Fruit fly (Drosophila melanogaster) whole organism, prepupa: ENCODE results near the gene rump.

Experiments
- CG10669 ChIP-seq: fragments of 200-800 bp; sonication (Bioruptor generic); optimal IDR thresholded peaks from 3 replicates; lab custom pipeline; 2018; ENCODE audit warnings: missing biosample characterization, mild to moderate bottlenecking, missing genetic modification characterization, moderate library complexity
- CG11902 ChIP-seq: fragments of 200-800 bp; sonication (Bioruptor generic); optimal IDR thresholded peaks from 3 replicates; lab custom pipeline; 2016; ENCODE audit warnings: missing biosample characterization, missing genetic modification characterization
- CG15336 ChIP-seq: fragments of 200-800 bp; sonication (Bioruptor generic); IDR thresholded peaks from 2 replicates; pipeline ENCODE4 v1.3.6; 2022; ENCODE audit warnings: missing biosample characterization, missing genetic modification characterization
- CG3032 ChIP-seq: fragments of 200-800 bp; optimal IDR thresholded peaks from 2 replicates; lab custom pipeline; 2019; ENCODE audit warnings: missing biosample characterization, mild to moderate bottlenecking, missing genetic modification characterization, moderate library complexity
- CG31627 ChIP-seq: fragments of 200-800 bp; sonication (Bioruptor generic); optimal IDR thresholded peaks from 3 replicates; lab custom pipeline; 2016; ENCODE audit warnings: missing biosample characterization, missing genetic modification characterization
- CG32006 ChIP-seq: fragments of 200-800 bp; sonication (Bioruptor generic); optimal IDR thresholded peaks from 3 replicates; lab custom pipeline; 2017; ENCODE audit warnings: missing biosample characterization, mild to moderate bottlenecking, missing genetic modification characterization
- CG34406 ChIP-seq: fragments of 200-800 bp; sonication (Bioruptor generic); optimal IDR thresholded peaks from 3 replicates; lab custom pipeline; 2016; ENCODE audit warnings: missing biosample characterization, missing genetic modification characterization
- CG6276 ChIP-seq: fragments of 200-800 bp; sonication (Bioruptor generic); optimal IDR thresholded peaks from 2 replicates; lab custom pipeline; 2017; ENCODE audit warnings: missing biosample characterization, mild to moderate bottlenecking, missing genetic modification characterization
- CG6792 ChIP-seq: fragments of 200-800 bp; sonication (Bioruptor generic); optimal IDR thresholded peaks from 3 replicates; lab custom pipeline; 2016; ENCODE audit warnings: missing biosample characterization, missing genetic modification characterization
- CG8119 ChIP-seq: fragments of 200-800 bp; sonication (Bioruptor generic); IDR thresholded peaks from 3 replicates; pipeline ENCODE4 v1.3.6; 2022; ENCODE audit warnings: missing biosample characterization, missing genetic modification characterization
- CG8319 ChIP-seq: fragments of 200-800 bp; sonication (Bioruptor generic); optimal IDR thresholded peaks from 3 replicates; lab custom pipeline; 2016; ENCODE audit warnings: missing biosample characterization, missing genetic modification characterization
- Eip75B ChIP-seq: fragments of 200-800 bp; sonication (Bioruptor generic); optimal IDR thresholded peaks from 3 replicates; lab custom pipeline; 2016; ENCODE audit warnings: missing biosample characterization, missing genetic modification characterization
- Eip78C ChIP-seq: fragments of 200-800 bp; sonication (Bioruptor generic); peaks from one replicate; lab custom pipeline; 2016; ENCODE audit warnings: missing biosample characterization, missing genetic modification characterization
- Ets21C ChIP-seq: fragments of 200-800 bp; sonication (Bioruptor generic); optimal IDR thresholded peaks from 3 replicates; lab custom pipeline; 2016; ENCODE audit warnings: missing biosample characterization, missing genetic modification characterization
- Ets96B ChIP-seq: fragments of 200-800 bp; optimal IDR thresholded peaks from 2 replicates; lab custom pipeline; 2019; ENCODE audit warnings: missing biosample characterization, mild to moderate bottlenecking, missing genetic modification characterization, moderate library complexity
- Gug ChIP-seq: fragments of 200-800 bp; sonication (Bioruptor generic); IDR thresholded peaks from 2 replicates; pipeline ENCODE4 v1.3.6; 2022; ENCODE audit warnings: missing biosample characterization, missing genetic modification characterization
- Hr38 ChIP-seq: sonication (Bioruptor generic); optimal IDR thresholded peaks from 2 replicates; lab custom pipeline; 2016; ENCODE audit warnings: missing biosample characterization, missing genetic modification characterization
- Hr39 ChIP-seq: fragments of 200-800 bp; sonication (Bioruptor generic); optimal IDR thresholded peaks from 2 replicates; lab custom pipeline; 2016; ENCODE audit warnings: missing biosample characterization, missing genetic modification characterization
- Lpt ChIP-seq: fragments of 200-800 bp; sonication (Bioruptor generic); optimal IDR thresholded peaks from 3 replicates; lab custom pipeline; 2016; ENCODE audit warnings: missing biosample characterization, missing genetic modification characterization
- OdsH ChIP-seq: fragments of 200-800 bp; sonication (Bioruptor generic); optimal IDR thresholded peaks from 3 replicates; lab custom pipeline; 2016; ENCODE audit warnings: missing biosample characterization, missing genetic modification characterization
- Sox102F ChIP-seq: fragments of 200-800 bp; sonication (Bioruptor generic); optimal IDR thresholded peaks from 2 replicates; lab custom pipeline; 2016; ENCODE audit warnings: missing biosample characterization, mild to moderate bottlenecking, missing genetic modification characterization
- Sox14 ChIP-seq: fragments of 200-800 bp; sonication (Bioruptor generic); optimal IDR thresholded peaks from 3 replicates; lab custom pipeline; 2016; ENCODE audit warnings: missing biosample characterization, missing genetic modification characterization
- Sox15 ChIP-seq: fragments of 200-800 bp; sonication (Bioruptor generic); optimal IDR thresholded peaks from 3 replicates; lab custom pipeline; 2016; ENCODE audit warnings: missing biosample characterization, missing genetic modification characterization
- achi ChIP-seq: fragments of 200-800 bp; sonication (Bioruptor generic); optimal IDR thresholded peaks from 3 replicates; lab custom pipeline; 2016; ENCODE audit warnings: missing biosample characterization, missing genetic modification characterization
- acj6 ChIP-seq: fragments of 200-800 bp; sonication (Bioruptor generic); optimal IDR thresholded peaks from 3 replicates; lab custom pipeline; 2016; ENCODE audit warnings: missing biosample characterization, missing genetic modification characterization
- cyc ChIP-seq: fragments of 200-800 bp; sonication (Bioruptor generic); optimal IDR thresholded peaks from 3 replicates; lab custom pipeline; 2016; ENCODE audit warnings: missing biosample characterization, missing genetic modification characterization
- dsx ChIP-seq: fragments of 200-800 bp; optimal IDR thresholded peaks from 3 replicates; lab custom pipeline; 2019; ENCODE audit warnings: missing biosample characterization, mild to moderate bottlenecking, missing genetic modification characterization, moderate library complexity; ENCODE audit not compliant: poor library complexity, severe bottlenecking
- eg ChIP-seq: fragments of 200-800 bp; sonication (Bioruptor generic); IDR thresholded peaks from 3 replicates; pipeline ENCODE4 v1.3.6; 2022; ENCODE audit warnings: missing biosample characterization, missing genetic modification characterization
- esn ChIP-seq: fragments of 200-800 bp; sonication (Bioruptor generic); optimal IDR thresholded peaks from 2 replicates; lab custom pipeline; 2016; ENCODE audit warnings: missing biosample characterization, mild to moderate bottlenecking, missing genetic modification characterization, moderate library complexity
- fd85E ChIP-seq: fragments of 200-800 bp; sonication (Bioruptor generic); optimal IDR thresholded peaks from 3 replicates; lab custom pipeline; 2016; ENCODE audit warnings: missing biosample characterization, missing genetic modification characterization
- fkh ChIP-seq: fragments of 200-800 bp; sonication (Bioruptor generic); optimal IDR thresholded peaks from 3 replicates; lab custom pipeline; 2017; ENCODE audit warnings: missing biosample characterization, mild to moderate bottlenecking, missing genetic modification characterization, moderate library complexity
- lz ChIP-seq: fragments of 200-800 bp; sonication (Bioruptor generic); optimal IDR thresholded peaks from 3 replicates; lab custom pipeline; 2016; ENCODE audit warnings: missing biosample characterization, missing genetic modification characterization
- pdm3 ChIP-seq: fragments of 200-800 bp; sonication (Bioruptor generic); optimal IDR thresholded peaks from 3 replicates; lab custom pipeline; 2016; ENCODE audit warnings: missing biosample characterization, missing genetic modification characterization
- salr ChIP-seq, 2 experiments: fragments of 200-800 bp; sonication (Bioruptor generic); optimal IDR thresholded peaks; 3 replicates each; lab custom pipeline; 2016 to 2018; ENCODE audit warnings: missing biosample characterization in 2 of 2, missing genetic modification characterization in 2 of 2, mild to moderate bottlenecking in 1 of 2
- spab ChIP-seq: fragments of 200-800 bp; sonication (Bioruptor generic); optimal IDR thresholded peaks from 2 replicates; lab custom pipeline; 2017; ENCODE audit warnings: missing biosample characterization, mild to moderate bottlenecking, missing genetic modification characterization, missing genetic modification reagents
- svp ChIP-seq: fragments of 200-800 bp; sonication (Bioruptor generic); peaks from one replicate; lab custom pipeline; 2016; ENCODE audit warnings: missing biosample characterization, missing genetic modification characterization
- topi ChIP-seq: fragments of 200-800 bp; sonication (Bioruptor generic); optimal IDR thresholded peaks from 3 replicates; lab custom pipeline; 2016; ENCODE audit warnings: missing biosample characterization, missing genetic modification characterization
- vri ChIP-seq: fragments of 200-800 bp; sonication (Bioruptor generic); optimal IDR thresholded peaks from 3 replicates; lab custom pipeline; 2016; ENCODE audit warnings: missing biosample characterization, mild to moderate bottlenecking, missing genetic modification characterization

rump gene

DNA sequence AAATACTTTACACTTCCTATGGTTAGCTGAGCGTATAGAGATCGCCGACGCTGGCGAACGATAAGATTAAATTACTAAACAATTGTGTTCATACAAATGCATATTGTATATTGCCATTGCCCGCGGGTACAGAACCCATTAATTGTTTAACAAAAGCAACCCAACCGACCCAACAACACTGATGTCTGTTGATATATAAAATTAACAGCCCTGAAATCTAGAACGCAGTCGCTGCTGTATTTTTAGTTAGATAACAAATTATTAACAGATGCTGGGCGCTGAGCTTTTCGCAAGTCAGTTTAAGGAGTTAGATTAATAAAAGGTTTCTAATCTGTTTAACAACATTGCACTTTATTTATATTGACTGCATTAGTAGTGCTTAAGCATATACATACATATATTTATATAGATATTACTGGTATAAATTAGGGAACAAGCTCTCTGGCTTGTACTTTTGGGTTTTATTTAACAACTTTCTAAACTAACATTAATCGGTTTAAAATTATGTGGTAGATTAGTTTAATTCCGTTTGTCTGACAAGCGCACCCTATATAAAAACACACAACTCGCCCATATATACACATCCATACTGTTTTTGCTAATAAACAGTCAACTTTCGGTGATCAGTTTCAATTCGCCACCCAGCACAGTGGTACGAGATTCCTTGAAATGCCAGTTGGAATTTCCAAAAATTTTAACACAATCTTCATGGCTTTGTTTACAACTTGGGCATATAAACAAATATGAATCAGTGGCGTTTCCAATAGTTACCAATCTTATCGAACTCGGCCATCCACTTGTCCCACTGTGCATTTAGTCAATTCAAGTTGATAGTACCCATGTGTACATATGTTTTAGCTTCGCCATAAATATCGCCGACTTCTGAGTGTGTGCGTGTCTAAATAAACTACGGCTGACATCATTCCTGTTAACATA lies 18.1 kb upstream of the rump start (continued):
- TF ChIP-seq Sox15 (GFP tag; lab: Kevin White, UChicago) (peak; percentile 76), topi (GFP tag; lab: Kevin White, UChicago) (peak; percentile 91), CG32006 (GFP tag; lab: Kevin White, UChicago) (no peak), lz (GFP tag; lab: Kevin White, UChicago) (peak; percentile 85), CG3032 (peak; percentile 57), CG31627 (GFP tag; lab: Kevin White, UChicago) (peak; percentile 85), CG34406 (GFP tag; lab: Kevin White, UChicago) (peak; percentile 80), spab (peak; percentile 75), Lpt (GFP tag; lab: Kevin White, UChicago) (peak; percentile 76), svp (GFP tag; lab: Kevin White, UChicago) (peak; percentile 94), OdsH (GFP tag; lab: Kevin White, UChicago) (peak; percentile 87), CG15336 (peak; percentile 88), eg (peak; percentile 96), Gug (GFP tag; lab: Robert Waterston, UW) (peak; percentile 90), CG8119 (GFP tag; lab: Robert Waterston, UW) (peak; percentile 86), CG10669 (peak; percentile 85), Sox14 (no peak), dsx (no peak), salr (GFP tag; optimal IDR thresholded peaks at IDR 0.05; lab: Kevin White, UChicago) (peak in 1 of 2 experiments; percentile 55), Ets21C (GFP tag; lab: Kevin White, UChicago) (peak; percentile 77), CG6792 (GFP tag; lab: Kevin White, UChicago) (peak; percentile 84)

DNA sequence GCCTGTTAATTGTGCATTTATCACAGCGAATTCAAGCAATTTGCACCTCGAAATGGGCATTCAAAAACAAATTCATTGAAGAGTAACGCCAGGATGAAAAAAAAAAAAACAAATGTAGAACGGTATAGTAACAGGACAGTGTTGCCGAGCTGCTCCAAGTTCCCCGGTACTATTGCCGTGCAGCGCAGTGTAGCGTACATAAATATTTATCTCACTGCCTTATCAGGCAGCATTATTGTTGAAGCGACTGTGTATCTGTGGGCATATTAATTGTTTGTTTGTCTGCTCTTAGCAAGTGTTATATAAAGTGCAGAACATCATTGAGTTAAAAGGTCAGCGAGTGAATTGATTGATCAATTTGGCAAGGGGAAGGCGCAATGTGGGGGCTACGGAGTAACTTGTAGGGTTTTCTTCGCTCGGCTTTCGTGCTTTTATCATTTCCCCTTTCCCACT lies 6.3 kb upstream of the rump start:
- TF ChIP-seq OdsH (GFP tag; lab: Kevin White, UChicago) (no peak), achi (GFP tag; lab: Kevin White, UChicago) (no peak), fkh (peak; percentile 84), svp (GFP tag; lab: Kevin White, UChicago) (peak; percentile 74)

- TF ChIP-seq Sox14: peak; percentile 69
- peak; percentile 36 for TF ChIP-seq CG3032
- peak; percentile 28 for TF ChIP-seq topi (GFP tag; lab: Kevin White, UChicago)
- TF ChIP-seq esn (GFP tag; lab: Kevin White, UChicago): peak; percentile 25
- peak; percentile 72 for TF ChIP-seq CG31627 (GFP tag; lab: Kevin White, UChicago)
- no peak for TF ChIP-seq fd85E (GFP tag; lab: Kevin White, UChicago)
- peak; percentile 57 for TF ChIP-seq cyc (GFP tag; lab: Kevin White, UChicago)
- no peak for TF ChIP-seq CG32006 (GFP tag; lab: Kevin White, UChicago)
- no peak for TF ChIP-seq CG8119 (GFP tag; lab: Robert Waterston, UW)
- TF ChIP-seq achi (GFP tag; lab: Kevin White, UChicago): no peak
- no peak for TF ChIP-seq Gug (GFP tag; lab: Robert Waterston, UW)
- TF ChIP-seq Sox15 (GFP tag; lab: Kevin White, UChicago): peak; percentile 0
- peak; percentile 46 for TF ChIP-seq lz (GFP tag; lab: Kevin White, UChicago)
- TF ChIP-seq vri (GFP tag; lab: Kevin White, UChicago): peak; percentile 65
- TF ChIP-seq, all 60 proteins: peak for 9
Observed at dm6 chr3R:9515860-9516344, 5.8 kb upstream of the rump start, which contains the start of the genes mRpL47, CG8176 and Kdm3. Gene mRpL47, minus strand, starts transcription at chr3R:9515908. Gene CG8176, plus strand, starts transcription at chr3R:9516007. Gene Kdm3, plus strand, starts transcription at chr3R:9516007.

DNA sequence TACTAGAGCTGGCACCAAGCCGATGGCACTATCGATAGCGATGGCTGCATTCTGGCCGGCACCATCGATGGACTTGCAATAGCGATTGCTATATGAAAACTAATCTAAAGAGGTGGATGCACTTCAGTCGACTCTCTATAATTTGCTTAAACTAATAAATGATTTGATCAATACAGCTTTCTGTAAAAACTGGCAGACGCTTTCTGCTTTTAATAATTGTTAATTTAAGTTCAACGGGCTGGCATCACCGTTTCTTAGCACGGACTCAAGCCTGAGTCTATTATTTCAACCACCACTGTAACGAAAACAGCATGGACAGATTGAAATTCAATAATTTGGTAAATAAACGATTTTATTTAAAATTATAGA lies 2.9 kb upstream of the rump start, which contains the start of the genes Ras85D and Rlb1:
TSS of gene Ras85D (minus strand) at position 16 of the 369 bp plus-strand sequence.
TSS of gene Rlb1 (plus strand) at position 276 of the 369 bp plus-strand sequence.
- TF ChIP-seq cyc (GFP tag; lab: Kevin White, UChicago) (peak; percentile 72), achi (GFP tag; lab: Kevin White, UChicago) (peak; percentile 53), Sox102F (GFP tag; lab: Kevin White, UChicago) (no peak), CG8319 (GFP tag; lab: Kevin White, UChicago) (no peak), fkh (peak; percentile 29), pdm3 (no peak), Hr38 (peak; percentile 29), Sox15 (GFP tag; lab: Kevin White, UChicago) (peak; percentile 58), Sox14 (peak; percentile 68), Hr39 (peak; percentile 79), Lpt (GFP tag; lab: Kevin White, UChicago) (peak; percentile 14), Ets96B (tag; lab: Kevin White, UChicago) (peak; percentile 14), CG6276 (no peak), topi (GFP tag; lab: Kevin White, UChicago) (peak; percentile 49), CG10669 (no peak), Eip78C (peak; percentile 66), esn (GFP tag; lab: Kevin White, UChicago) (peak; percentile 73), CG6792 (GFP tag; lab: Kevin White, UChicago) (peak; percentile 35), CG31627 (GFP tag; lab: Kevin White, UChicago) (peak; percentile 84), acj6 (peak; percentile 69), CG3032 (peak; percentile 58), lz (GFP tag; lab: Kevin White, UChicago) (peak; percentile 70), CG11902 (GFP tag; lab: Kevin White, UChicago) (peak; percentile 54), Eip75B (no peak), fd85E (GFP tag; lab: Kevin White, UChicago) (no peak)
